Fruit fly (Drosophila melanogaster): ENCODE results near the gene CycJ.

CycJ gene

DNA sequence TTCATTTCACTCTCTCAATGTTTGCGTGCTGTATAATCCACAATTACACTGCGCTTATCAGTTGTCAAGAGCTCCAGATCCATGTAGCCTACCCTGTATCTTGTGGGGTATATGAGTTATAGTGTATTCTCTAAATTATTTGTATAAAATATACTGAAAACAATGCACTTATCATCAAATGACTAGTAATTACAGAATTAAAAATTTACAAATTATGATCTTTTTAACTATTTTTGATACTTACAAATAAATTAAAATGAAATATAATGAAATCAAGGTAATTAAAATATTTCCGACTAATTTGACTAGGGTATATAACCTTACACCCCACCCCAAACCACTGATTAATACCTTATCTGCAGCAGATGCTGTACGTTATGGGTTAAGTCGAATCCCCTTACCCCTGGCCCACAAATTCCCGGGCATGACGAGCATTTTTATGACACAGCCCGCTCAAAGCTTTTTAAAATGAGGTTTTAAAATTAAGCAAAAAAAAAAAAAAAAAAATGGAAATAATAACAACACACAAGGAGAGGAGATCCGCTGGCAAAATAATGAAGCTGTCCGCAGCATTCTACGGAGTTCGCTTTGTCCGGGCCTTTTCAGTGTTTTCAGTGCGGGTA lies 19.0 kb downstream of the CycJ start (continued):
- TF ChIP-seq Hr51 (GFP tag; optimal IDR thresholded peaks at IDR 0.05) (peak in 1 of 2 experiments; percentile 45), CG11504 (tag; optimal IDR thresholded peaks at IDR 0.05) (peak; percentile 63), CG17328 (GFP tag; IDR thresholded peaks at IDR 0.05) (no peak), grau (tag; optimal IDR thresholded peaks at IDR 0.05) (peak; percentile 51), Blimp-1 (GFP tag; optimal IDR thresholded peaks at IDR 0.05) (peak; percentile 49), gsb-n (tag; optimal IDR thresholded peaks at IDR 0.05) (peak; percentile 29), Trl (optimal IDR thresholded peaks at IDR 0.05) (no peak), Trl (GFP tag; optimal IDR thresholded peaks at IDR 0.05) (no peak), twi (tag; optimal IDR thresholded peaks at IDR 0.05) (no peak), Eip74EF (GFP tag; optimal IDR thresholded peaks at IDR 0.05) (peak in 1 of 2 experiments; percentile 24), ase (GFP tag; IDR thresholded peaks at IDR 0.05) (no peak), CG8281 (tag; optimal IDR thresholded peaks at IDR 0.05) (peak; percentile 26), Ssrp (tag; optimal IDR thresholded peaks at IDR 0.05) (peak; percentile 30), CG9437 (GFP tag; optimal IDR thresholded peaks at IDR 0.05) (peak; percentile 5), yki (optimal IDR thresholded peaks at IDR 0.05) (no peak), sens (GFP tag) (peak; percentile 48), gcm (GFP tag; optimal IDR thresholded peaks at IDR 0.05) (no peak), Sox100B (GFP tag; optimal IDR thresholded peaks at IDR 0.05) (peak; percentile 48), CG12391 (tag; optimal IDR thresholded peaks at IDR 0.05) (peak; percentile 50), lab (GFP tag; optimal IDR thresholded peaks at IDR 0.05) (peak; percentile 24), tup (GFP tag; optimal IDR thresholded peaks at IDR 0.05) (no peak), CG18262 (tag; optimal IDR thresholded peaks at IDR 0.05) (peak; percentile 60), CG17385 (GFP tag; optimal IDR thresholded peaks at IDR 0.05) (peak; percentile 4), sug (tag; optimal IDR thresholded peaks at IDR 0.05) (peak; percentile 31), CG18476 (GFP tag; optimal IDR thresholded peaks at IDR 0.05) (no peak), NC2α (GFP tag; optimal IDR thresholded peaks at IDR 0.05) (no peak), bsh (GFP tag; optimal IDR thresholded peaks at IDR 0.05) (peak in 1 of 2 experiments; percentile 43), CG9727 (GFP tag; optimal IDR thresholded peaks at IDR 0.05) (peak; percentile 26), CG10462 (GFP tag; optimal IDR thresholded peaks at IDR 0.05) (no peak), oc (tag; optimal IDR thresholded peaks at IDR 0.05) (peak; percentile 11), hkb (optimal IDR thresholded peaks at IDR 0.05) (no peak), hkb (GFP tag; IDR thresholded peaks at IDR 0.05) (0 out of 2 replicates have a peak, but pooled peaks have one; percentile 14), Camta (GFP tag; optimal IDR thresholded peaks at IDR 0.05) (no peak), pan (optimal IDR thresholded peaks at IDR 0.05) (no peak), pan (GFP tag; optimal IDR thresholded peaks at IDR 0.05 in 1 of 2, IDR thresholded peaks at IDR 0.05 in 1 of 2) (peak in 1 of 2 experiments; percentile 10), Sox102F (GFP tag; optimal IDR thresholded peaks at IDR 0.05) (peak; percentile 31), Xrp1 (GFP tag; IDR thresholded peaks at IDR 0.05) (no peak), crol (GFP tag; IDR thresholded peaks at IDR 0.05) (peak; percentile 50; the same call in 1 of the 2 replicates), CG9215 (GFP tag; IDR thresholded peaks at IDR 0.05) (no peak), pnt (GFP tag; optimal IDR thresholded peaks at IDR 0.05) (no peak), corto (GFP tag; optimal IDR thresholded peaks at IDR 0.05) (no peak), ttk (GFP tag; IDR thresholded peaks at IDR 0.05) (0 out of 2 replicates have a peak, but pooled peaks have one; percentile 28), CG17361 (GFP tag; IDR thresholded peaks at IDR 0.05) (peak; percentile 62; the same call in 2 of the 3 replicates), CG13424 (tag; optimal IDR thresholded peaks at IDR 0.05) (peak; percentile 52), CG11247 (GFP tag; IDR thresholded peaks at IDR 0.05) (no peak), jumu (GFP tag; optimal IDR thresholded peaks at IDR 0.05) (no peak), CG2712 (tag; optimal IDR thresholded peaks at IDR 0.05) (peak; percentile 69), vvl (GFP tag; IDR thresholded peaks at IDR 0.05) (peak; percentile 30; the same call in 1 of the 2 replicates), CG10274 (GFP tag; optimal IDR thresholded peaks at IDR 0.05) (no peak), ara (GFP tag; IDR thresholded peaks at IDR 0.05) (no peak)
